Worm (Caenorhabditis elegans) whole organism, L4 larva: Measurements from ENCODE around the gene ptp-1.
A peak's percentile ranks its signal among the peaks of the same experiment; 100 is the strongest.

Experiments used
- F37D6.2 ChIP-seq: sonication (generic microtip); optimal IDR thresholded peaks from 2 replicates; lab custom pipeline; 2016; ENCODE audit warnings: mild to moderate bottlenecking, missing genetic modification characterization, missing compliant biosample characterization
- R02D3.7 ChIP-seq: fragments of 150-350 bp; sonication (generic microtip); optimal IDR thresholded peaks from 3 replicates; lab custom pipeline; 2014; ENCODE audit warnings: missing biosample characterization, missing genetic modification characterization
- Y75B8A.6 ChIP-seq: fragments of 200-800 bp; sonication (Bioruptor generic); IDR thresholded peaks from 2 replicates; pipeline ENCODE4 v1.3.6; 2022; ENCODE audit warnings: missing genetic modification reagents, missing genetic modification characterization, missing compliant biosample characterization
- aha-1 ChIP-seq: fragments of 150-350 bp; peaks from one replicate; lab custom pipeline; 2014; ENCODE audit warnings: missing biosample characterization, missing genetic modification characterization
- ceh-44 ChIP-seq: fragments of 200-800 bp; sonication (Bioruptor generic); IDR thresholded peaks from 2 replicates; pipeline ENCODE4 v1.3.6; 2022; ENCODE audit warnings: missing genetic modification reagents, missing genetic modification characterization, missing compliant biosample characterization
- ceh-62 ChIP-seq: sonication (generic microtip); optimal IDR thresholded peaks from 2 replicates; lab custom pipeline; 2017; ENCODE audit warnings: missing biosample characterization, missing genetic modification characterization
- ceh-82 ChIP-seq: sonication (generic microtip); optimal IDR thresholded peaks from 2 replicates; lab custom pipeline; 2017; ENCODE audit warnings: missing biosample characterization, missing genetic modification characterization
- ctbp-1 ChIP-seq: fragments of 200-800 bp; sonication (Bioruptor generic); IDR thresholded peaks from 2 replicates; pipeline ENCODE4 v1.3.6; 2022; ENCODE audit warnings: missing genetic modification reagents, missing genetic modification characterization, missing compliant biosample characterization
- dmd-8 ChIP-seq: fragments of 200-800 bp; sonication (Bioruptor generic); IDR thresholded peaks from 2 replicates; pipeline ENCODE4 v1.3.6; 2022; ENCODE audit warnings: missing genetic modification characterization, missing compliant biosample characterization
- dpl-1 ChIP-seq: fragments of 150-350 bp; optimal IDR thresholded peaks from 2 replicates; lab custom pipeline; 2014; ENCODE audit warnings: missing biosample characterization, missing genetic modification reagents, missing genetic modification characterization
- fkh-10 ChIP-seq: fragments of 150-350 bp; optimal IDR thresholded peaks from 2 replicates; lab custom pipeline; 2014; ENCODE audit warnings: missing biosample characterization, missing genetic modification reagents, missing genetic modification characterization
- fos-1 ChIP-seq: fragments of 150-350 bp; optimal IDR thresholded peaks from 2 replicates; lab custom pipeline; 2014; ENCODE audit warnings: missing biosample characterization, missing genetic modification characterization
- hif-1 ChIP-seq, 2 experiments: sonication (generic microtip); optimal IDR thresholded peaks; 2 replicates each; lab custom pipeline; 2016 to 2017; ENCODE audit warnings: missing compliant biosample characterization in 2 of 2, missing genetic modification characterization in 2 of 2, missing genetic modification reagents in 2 of 2, missing genotype in 2 of 2, mild to moderate bottlenecking in 1 of 2
- hmg-1.1 ChIP-seq: fragments of 200-800 bp; sonication (Bioruptor generic); IDR thresholded peaks from 2 replicates; pipeline ENCODE4 v1.3.6; 2022; ENCODE audit warnings: missing genetic modification reagents, missing genetic modification characterization, missing compliant biosample characterization
- lim-7 ChIP-seq: fragments of 200-800 bp; sonication (Bioruptor generic); IDR thresholded peaks from 2 replicates; pipeline ENCODE4 v1.3.6; 2022; ENCODE audit warnings: missing genetic modification characterization, missing compliant biosample characterization
- lin-1 ChIP-seq: fragments of 200-800 bp; sonication (Bioruptor generic); IDR thresholded peaks from 2 replicates; pipeline ENCODE4 v1.3.6; 2022; ENCODE audit warnings: missing genetic modification reagents, missing genetic modification characterization, missing compliant biosample characterization
- lin-39 ChIP-seq: fragments of 150-350 bp; optimal IDR thresholded peaks from 2 replicates; lab custom pipeline; 2014; ENCODE audit warnings: missing biosample characterization, missing genetic modification reagents, missing genetic modification characterization
- lir-3 ChIP-seq: sonication (generic microtip); optimal IDR thresholded peaks from 2 replicates; lab custom pipeline; 2016; ENCODE audit warnings: mild to moderate bottlenecking, missing genetic modification characterization, missing compliant biosample characterization
- lsy-2 ChIP-seq, 2 experiments: fragments of 150-350 bp in 1 of 2; sonication (generic microtip) in 1 of 2; optimal IDR thresholded peaks; 2 replicates each; lab custom pipeline; 2014 to 2017; ENCODE audit warnings: missing biosample characterization in 2 of 2, missing genetic modification characterization in 2 of 2
- mdl-1 ChIP-seq, 2 experiments: fragments of 150-350 bp in 1 of 2; sonication (generic microtip) in 1 of 2; optimal IDR thresholded peaks; 2 replicates each; lab custom pipeline; 2014 to 2017; ENCODE audit warnings: missing biosample characterization in 2 of 2, missing genetic modification characterization in 2 of 2
- mes-2 ChIP-seq: sonication (generic microtip); optimal IDR thresholded peaks from 2 replicates; lab custom pipeline; 2016; ENCODE audit warnings: missing genotype, mild to moderate bottlenecking, missing genetic modification characterization, missing compliant biosample characterization; ENCODE audit not compliant: poor library complexity, severe bottlenecking
- nhr-111 ChIP-seq: fragments of 200-800 bp; sonication (Bioruptor generic); optimal IDR thresholded peaks from 2 replicates; lab custom pipeline; 2018; ENCODE audit warnings: mild to moderate bottlenecking, missing genetic modification characterization, missing compliant biosample characterization
- sdz-12 ChIP-seq: fragments of 200-800 bp; sonication (Bioruptor generic); optimal IDR thresholded peaks from 2 replicates; lab custom pipeline; 2018; ENCODE audit warnings: mild to moderate bottlenecking, missing genetic modification characterization, missing compliant biosample characterization
- set-16 ChIP-seq: fragments of 200-800 bp; sonication (Bioruptor generic); IDR thresholded peaks from 2 replicates; pipeline ENCODE4 v1.3.6; 2022; ENCODE audit warnings: missing genetic modification reagents, missing genetic modification characterization, missing compliant biosample characterization
- spr-3 ChIP-seq: fragments of 200-800 bp; sonication (Bioruptor generic); optimal IDR thresholded peaks from 2 replicates; lab custom pipeline; 2018; ENCODE audit warnings: mild to moderate bottlenecking, missing genetic modification characterization, missing compliant biosample characterization
- tra-1 ChIP-seq: fragments of 200-800 bp; sonication (Bioruptor generic); IDR thresholded peaks from 2 replicates; pipeline ENCODE4 v1.3.6; 2022; ENCODE audit warnings: missing genetic modification reagents, missing genetic modification characterization, missing compliant biosample characterization
- unc-62 ChIP-seq, 3 experiments: fragments of 150-350 bp in 1 of 3; sonication (generic microtip); optimal IDR thresholded peaks in 2 of 3; peaks in 1 of 3; 1 replicate in 1 of 3; 2 replicates in 2 of 3; lab custom pipeline; 2014 to 2017; ENCODE audit warnings: missing biosample characterization in 3 of 3, missing genetic modification characterization in 3 of 3, missing genetic modification reagents in 3 of 3, missing genotype in 1 of 3
- ztf-11 ChIP-seq: fragments of 150-350 bp; optimal IDR thresholded peaks from 2 replicates; lab custom pipeline; 2014; ENCODE audit warnings: missing biosample characterization, missing genetic modification characterization
- ztf-7 ChIP-seq: fragments of 150-350 bp; optimal IDR thresholded peaks from 2 replicates; lab custom pipeline; 2014; ENCODE audit warnings: missing biosample characterization, missing genetic modification characterization

Gene ptp-1

DNA sequence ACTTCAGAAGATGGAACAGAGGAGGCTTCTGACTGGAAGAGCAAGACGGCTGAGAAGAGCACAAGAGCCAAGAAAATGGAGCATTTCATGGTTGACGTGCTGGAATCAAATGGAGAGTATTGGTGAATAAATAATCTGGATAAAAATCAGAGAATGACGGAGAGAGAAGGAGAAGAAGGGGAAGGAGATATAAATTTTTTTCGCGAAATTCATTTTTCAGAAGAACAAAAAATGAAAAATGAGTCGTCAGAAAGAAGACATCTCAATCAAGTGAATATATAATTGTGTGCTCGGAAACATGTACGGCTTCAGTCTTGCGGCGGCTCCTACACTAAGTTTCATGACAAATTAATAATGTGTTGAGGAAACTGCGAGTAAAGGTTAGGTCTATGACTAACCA, 40.8 kb upstream of the ptp-1 start, which contains the start of gene C54C6.5:
TSS of gene C54C6.5 (minus strand) at position 101 of the 400 bp plus-strand sequence.
- TF ChIP-seq tra-1 = no peak
- TF ChIP-seq lin-39 (tag; lab: Kevin White, UChicago) = no peak
- TF ChIP-seq lim-7 (GFP tag; lab: Robert Waterston, UW) = no peak
- no peak for TF ChIP-seq ztf-11 (tag; lab: Kevin White, UChicago)
- no peak for TF ChIP-seq hif-1 (tag; optimal IDR thresholded peaks at IDR 0.05; lab: Kevin White, UChicago)
- TF ChIP-seq hmg-1.1 (GFP tag; lab: Robert Waterston, UW) = no peak
- TF ChIP-seq ceh-62 = no peak
- no peak for TF ChIP-seq nhr-111
- TF ChIP-seq dpl-1 (GFP tag; lab: Kevin White, UChicago) = no peak
- TF ChIP-seq fos-1 (tag; lab: Kevin White, UChicago) = no peak
- no peak for TF ChIP-seq ztf-7 (tag; lab: Kevin White, UChicago)
- TF ChIP-seq Y75B8A.6 = no peak
- no peak for TF ChIP-seq spr-3 (GFP tag; lab: Kevin White, UChicago)
- no peak for TF ChIP-seq dmd-8 (GFP tag; lab: Robert Waterston, UW)
- TF ChIP-seq mes-2 = no peak
- no peak for TF ChIP-seq ceh-44
- TF ChIP-seq fkh-10 (GFP tag; lab: Kevin White, UChicago) = no peak

ce11 chrIII:3550364-3550763, 40.2 kb upstream of the ptp-1 start:
- TF ChIP-seq aha-1 (tag; lab: Kevin White, UChicago) = peak; percentile 84
- no peak for TF ChIP-seq lin-1 (GFP tag; lab: Robert Waterston, UW)

DNA sequence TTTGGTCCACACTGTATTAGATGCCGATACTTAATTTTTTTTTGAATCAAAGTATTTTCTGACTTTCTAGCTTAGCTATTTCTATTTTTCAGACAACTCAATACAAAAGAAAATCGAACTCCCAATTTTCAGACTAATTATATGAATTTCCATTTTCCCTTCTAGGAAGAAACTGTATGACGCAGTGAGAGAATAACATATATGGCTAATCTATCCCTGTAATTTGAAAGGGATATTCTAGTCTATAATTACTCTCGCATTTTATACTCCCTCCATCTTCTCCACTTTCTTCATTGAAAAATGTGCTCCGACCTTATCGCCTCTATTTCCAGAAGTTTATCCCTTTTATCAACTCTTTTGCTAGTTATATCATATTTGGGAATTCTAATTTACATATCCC, 37.2 kb upstream of the ptp-1 start, which contains the start of gene C54C6.4:
TSS of gene C54C6.4 (plus strand) at position 301 of the 400 bp plus-strand sequence.
- TF ChIP-seq lir-3 (tag; lab: Kevin White, UChicago) = no peak
- no peak for TF ChIP-seq sdz-12 (GFP tag; lab: Kevin White, UChicago)
- no peak for TF ChIP-seq F37D6.2
- TF ChIP-seq ceh-82 (tag; lab: Kevin White, UChicago) = no peak
- TF ChIP-seq, all 104 proteins: peak for 0

- peak in 1 of 2 experiments; percentile 31 for TF ChIP-seq lsy-2 (tag; optimal IDR thresholded peaks at IDR 0.05; lab: Kevin White, UChicago)
- no peak for TF ChIP-seq nhr-111
- TF ChIP-seq mdl-1 (tag; optimal IDR thresholded peaks at IDR 0.05; lab: Kevin White, UChicago) = peak in 1 of 2 experiments; percentile 13
Measured at ce11 chrIII:3560235-3560634, 30.3 kb upstream of the ptp-1 start.

DNA sequence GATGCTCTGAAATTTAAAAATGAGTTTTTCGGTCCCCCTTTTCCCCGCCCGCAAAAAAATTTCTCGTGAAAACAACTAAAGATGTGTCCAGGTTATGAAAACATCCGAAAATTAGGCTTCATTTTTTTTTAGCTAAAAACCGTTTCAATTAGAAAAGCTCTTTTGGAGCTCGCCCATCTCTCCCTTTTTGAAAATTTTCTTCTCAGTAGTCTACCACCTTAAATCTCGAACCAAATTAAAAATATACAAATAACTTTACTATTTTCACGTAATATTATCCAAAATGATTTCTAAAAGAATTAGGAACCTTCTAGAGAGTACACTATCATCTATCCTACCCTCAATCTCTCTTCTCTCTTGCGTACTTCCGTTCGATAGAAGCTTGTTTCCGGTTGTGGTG, 28.2 kb upstream of the ptp-1 start:
- no peak for TF ChIP-seq dmd-8 (GFP tag; lab: Robert Waterston, UW)
- TF ChIP-seq R02D3.7 (tag; lab: Kevin White, UChicago) = no peak
- TF ChIP-seq unc-62 (GFP tag; optimal IDR thresholded peaks at IDR 0.05 in 1 of 2; lab: Kevin White, UChicago) = peak in 1 of 2 experiments; percentile 65
- TF ChIP-seq unc-62 (tag; optimal IDR thresholded peaks at IDR 0.05; lab: Kevin White, UChicago) = no peak
- TF ChIP-seq aha-1 (tag; lab: Kevin White, UChicago) = peak; percentile 72

- no peak for TF ChIP-seq ztf-7 (tag; lab: Kevin White, UChicago)
- TF ChIP-seq aha-1 (tag; lab: Kevin White, UChicago) = peak; percentile 58
- TF ChIP-seq, all 104 proteins: peak for 1
Measured at ce11 chrIII:3564762-3565359, 25.7 kb upstream of the ptp-1 start.

DNA sequence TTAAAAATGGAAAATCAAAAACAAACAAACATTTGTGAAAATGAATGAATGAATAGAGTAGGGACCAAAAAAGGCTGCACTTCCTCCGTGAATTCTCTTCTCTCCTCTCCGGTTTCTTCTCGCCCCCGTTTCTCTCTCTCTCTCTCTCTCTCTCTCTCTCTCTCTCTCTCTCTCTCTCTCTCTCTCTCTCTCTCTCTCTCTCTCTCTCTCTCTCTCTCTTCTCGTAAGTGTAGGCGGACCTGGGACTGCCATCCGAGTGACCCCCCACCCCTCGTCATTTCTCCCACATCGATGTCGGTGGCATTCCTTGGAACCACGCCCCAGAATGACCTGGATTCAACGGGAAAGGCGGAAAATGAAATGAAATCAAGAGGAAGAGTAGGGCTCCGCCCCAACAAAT, 23.7 kb upstream of the ptp-1 start:
- TF ChIP-seq set-16 (GFP tag; lab: Robert Waterston, UW) (peak; percentile 86), ctbp-1 (no peak)
